Fruit fly (Drosophila melanogaster) whole organism, adult: ENCODE results near the gene CG4829.
A peak's percentile ranks its signal among the peaks of the same experiment; 100 is the strongest.

Experiments
- CG11617 ChIP-seq: fragments of 200-800 bp; sonication (Bioruptor generic); optimal IDR thresholded peaks from 2 replicates; lab custom pipeline; 2017; ENCODE audit warnings: mild to moderate bottlenecking, missing biosample characterization, missing genetic modification reagents, missing genetic modification characterization
- CG12768 ChIP-seq: fragments of 200-800 bp; sonication (Bioruptor generic); optimal IDR thresholded peaks from 2 replicates; lab custom pipeline; 2017; ENCODE audit warnings: missing biosample characterization, missing genetic modification characterization, mild to moderate bottlenecking, moderate library complexity, missing genetic modification reagents
- CG14711 ChIP-seq: fragments of 200-800 bp; sonication (Bioruptor generic); optimal IDR thresholded peaks from 2 replicates; lab custom pipeline; 2018; ENCODE audit warnings: missing biosample characterization, mild to moderate bottlenecking, missing genetic modification characterization, moderate library complexity
- CG1620 ChIP-seq: fragments of 200-800 bp; sonication (Bioruptor generic); optimal IDR thresholded peaks from 2 replicates; lab custom pipeline; 2016; ENCODE audit warnings: missing biosample characterization, missing genetic modification characterization
- CG33017 ChIP-seq: fragments of 200-800 bp; sonication (Bioruptor generic); optimal IDR thresholded peaks from 2 replicates; lab custom pipeline; 2018; ENCODE audit warnings: missing biosample characterization, mild to moderate bottlenecking, missing genetic modification characterization, moderate library complexity
- CG5204 ChIP-seq: fragments of 200-800 bp; sonication (Bioruptor generic); optimal IDR thresholded peaks from 2 replicates; lab custom pipeline; 2016; ENCODE audit warnings: missing biosample characterization, missing genetic modification characterization
- CG7045 ChIP-seq: fragments of 200-800 bp; sonication (Bioruptor generic); optimal IDR thresholded peaks from 2 replicates; lab custom pipeline; 2017; ENCODE audit warnings: missing biosample characterization, mild to moderate bottlenecking, missing genetic modification characterization
- CG7101 ChIP-seq: fragments of 200-800 bp; sonication (Bioruptor generic); optimal IDR thresholded peaks from 2 replicates; lab custom pipeline; 2018; ENCODE audit warnings: missing biosample characterization, mild to moderate bottlenecking, missing genetic modification characterization, moderate library complexity
- Clk ChIP-seq: fragments of 200-800 bp; sonication (Bioruptor generic); optimal IDR thresholded peaks from 2 replicates; lab custom pipeline; 2017; ENCODE audit warnings: missing biosample characterization, missing genetic modification characterization
- Crg-1 ChIP-seq: fragments of 200-800 bp; sonication (Bioruptor generic); optimal IDR thresholded peaks from 2 replicates; lab custom pipeline; 2016; ENCODE audit warnings: missing biosample characterization, missing genetic modification characterization
- Hr96 ChIP-seq: fragments of 200-800 bp; sonication (Bioruptor generic); optimal IDR thresholded peaks from 2 replicates; lab custom pipeline; 2016; ENCODE audit warnings: missing biosample characterization, missing genetic modification characterization
- Mnt ChIP-seq: fragments of 200-800 bp; sonication (Bioruptor generic); optimal IDR thresholded peaks from 2 replicates; lab custom pipeline; 2016; ENCODE audit warnings: missing biosample characterization, mild to moderate bottlenecking, missing genetic modification characterization
- bab1 ChIP-seq: fragments of 200-800 bp; sonication (Bioruptor generic); optimal IDR thresholded peaks from 3 replicates; lab custom pipeline; 2019; ENCODE audit warnings: missing biosample characterization, mild to moderate bottlenecking, missing genetic modification characterization, moderate library complexity
- cic ChIP-seq: fragments of 200-800 bp; sonication (Bioruptor generic); optimal IDR thresholded peaks from 2 replicates; lab custom pipeline; 2017; ENCODE audit warnings: missing biosample characterization, mild to moderate bottlenecking, missing genetic modification characterization, moderate library complexity
- cnc ChIP-seq, 2 experiments: fragments of >200 bp; optimal IDR thresholded peaks; 2 replicates each; lab custom pipeline; 2017
- kay ChIP-seq: fragments of 200-800 bp; sonication (Bioruptor generic); peaks from one replicate; lab custom pipeline; 2016; ENCODE audit warnings: missing biosample characterization, missing genetic modification characterization, borderline replicate concordance
- ovo ChIP-seq: fragments of 200-800 bp; sonication (Bioruptor generic); optimal IDR thresholded peaks from 2 replicates; lab custom pipeline; 2016; ENCODE audit warnings: missing biosample characterization, missing genetic modification characterization
- pad ChIP-seq: fragments of 200-800 bp; sonication (Bioruptor generic); optimal IDR thresholded peaks from 3 replicates; lab custom pipeline; 2017; ENCODE audit warnings: missing biosample characterization, missing genetic modification characterization, mild to moderate bottlenecking, moderate library complexity, missing genetic modification reagents
- tj ChIP-seq: fragments of 200-800 bp; sonication (Bioruptor generic); optimal IDR thresholded peaks from 3 replicates; lab custom pipeline; 2017; ENCODE audit warnings: missing biosample characterization, mild to moderate bottlenecking, missing genetic modification characterization, moderate library complexity
- toe ChIP-seq: fragments of 200-800 bp; sonication (Bioruptor generic); optimal IDR thresholded peaks from 2 replicates; lab custom pipeline; 2016; ENCODE audit warnings: missing biosample characterization, missing genetic modification characterization

Gene CG4829

DNA sequence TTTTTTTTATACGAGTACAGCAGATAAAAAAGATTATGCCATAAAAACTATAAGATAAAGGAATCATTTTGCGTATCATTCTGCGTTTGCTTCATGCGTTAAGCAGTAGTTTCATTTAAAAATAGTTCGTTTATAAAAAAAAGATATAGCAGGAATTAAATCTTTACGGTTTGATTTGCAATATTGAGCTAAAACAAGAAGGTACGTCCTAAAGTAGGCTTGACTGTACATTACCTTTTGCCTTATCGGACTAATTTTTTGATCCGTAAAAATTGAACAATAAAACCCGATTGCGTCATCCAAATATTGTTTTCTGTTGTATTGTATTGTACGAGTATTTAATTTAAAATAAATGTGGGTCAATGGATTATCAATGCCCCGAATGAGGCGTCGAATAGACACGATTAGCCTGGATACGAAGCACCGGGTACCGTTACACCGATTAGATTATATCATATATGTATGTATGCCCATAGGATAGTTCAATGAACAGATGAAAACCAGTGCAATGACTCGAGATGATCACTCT lies 25.4 kb downstream of the CG4829 start:
- TF ChIP-seq CG5204 (GFP tag; lab: Kevin White, UChicago) (no peak), kay (GFP tag; lab: Kevin White, UChicago) (peak; percentile 58)

DNA sequence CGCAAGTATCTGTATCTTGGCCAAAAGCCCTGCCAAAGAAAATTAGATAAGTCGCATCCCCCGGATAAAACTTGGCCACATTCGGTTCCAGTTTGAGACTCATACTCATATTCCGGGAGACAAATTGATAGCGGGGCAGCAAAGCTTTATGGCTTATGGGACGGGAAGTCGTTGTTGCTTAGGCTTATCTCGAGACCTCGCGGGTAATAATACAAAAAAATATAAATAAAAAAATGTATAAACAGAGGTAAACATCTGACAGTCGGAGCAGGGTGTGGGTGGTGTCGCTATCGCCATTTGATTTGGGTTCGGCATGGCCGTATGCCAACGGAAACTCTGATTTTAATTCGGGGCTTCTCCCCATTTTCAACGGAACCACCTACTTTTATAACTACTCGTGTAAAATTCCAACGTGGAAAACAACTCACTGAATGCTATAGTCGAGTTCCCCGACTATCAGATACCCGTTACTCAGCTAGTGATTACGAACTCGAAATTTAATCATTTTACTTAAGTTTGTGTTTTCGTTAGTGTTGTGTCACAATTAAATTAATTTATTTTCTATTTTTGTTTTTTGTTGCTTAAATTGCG lies 26.2 kb downstream of the CG4829 start:
- TF ChIP-seq pad (no peak), CG7045 (GFP tag; lab: Kevin White, UChicago) (no peak), Hr96 (no peak), ovo (GFP tag; lab: Kevin White, UChicago) (no peak), cic (GFP tag; lab: Kevin White, UChicago) (no peak), CG7101 (tag; lab: Kevin White, UChicago) (no peak), bab1 (GFP tag; lab: Kevin White, UChicago) (no peak), CG12768 (GFP tag; lab: Kevin White, UChicago) (no peak), Crg-1 (GFP tag; lab: Kevin White, UChicago) (no peak), toe (GFP tag; lab: Kevin White, UChicago) (no peak), tj (no peak), CG5204 (GFP tag; lab: Kevin White, UChicago) (no peak), CG14711 (tag; lab: Kevin White, UChicago) (no peak), CG1620 (GFP tag; lab: Kevin White, UChicago) (no peak), Clk (GFP tag; lab: Kevin White, UChicago) (no peak), cnc (optimal IDR thresholded peaks at IDR 0.05; lab: Kevin White, UChicago) (no peak), CG33017 (no peak)

DNA sequence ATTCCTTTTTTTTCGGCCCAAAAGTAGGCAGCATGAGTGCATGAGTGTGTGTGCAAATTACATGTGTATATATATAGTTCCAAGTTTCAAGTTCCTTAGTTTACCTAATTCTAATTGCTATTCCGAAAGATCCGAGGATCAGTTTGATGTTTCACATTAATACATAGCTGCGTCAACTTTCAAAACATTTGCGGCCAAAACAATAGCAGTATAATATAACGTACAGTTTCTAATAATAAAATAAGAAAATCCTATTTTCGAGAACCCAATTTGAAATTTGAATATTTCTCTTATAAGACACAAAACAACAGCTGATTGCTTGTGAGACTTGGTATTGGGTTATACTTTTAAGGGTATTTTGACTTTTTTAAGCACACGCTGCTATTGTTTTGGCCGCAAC lies 27.5 kb downstream of the CG4829 start:
- no peak for TF ChIP-seq pad
- no peak for TF ChIP-seq ovo (GFP tag; lab: Kevin White, UChicago)
- TF ChIP-seq CG5204 (GFP tag; lab: Kevin White, UChicago): no peak
- TF ChIP-seq CG11617 (GFP tag; lab: Kevin White, UChicago): no peak
- no peak for TF ChIP-seq cnc (optimal IDR thresholded peaks at IDR 0.05; lab: Kevin White, UChicago)

DNA sequence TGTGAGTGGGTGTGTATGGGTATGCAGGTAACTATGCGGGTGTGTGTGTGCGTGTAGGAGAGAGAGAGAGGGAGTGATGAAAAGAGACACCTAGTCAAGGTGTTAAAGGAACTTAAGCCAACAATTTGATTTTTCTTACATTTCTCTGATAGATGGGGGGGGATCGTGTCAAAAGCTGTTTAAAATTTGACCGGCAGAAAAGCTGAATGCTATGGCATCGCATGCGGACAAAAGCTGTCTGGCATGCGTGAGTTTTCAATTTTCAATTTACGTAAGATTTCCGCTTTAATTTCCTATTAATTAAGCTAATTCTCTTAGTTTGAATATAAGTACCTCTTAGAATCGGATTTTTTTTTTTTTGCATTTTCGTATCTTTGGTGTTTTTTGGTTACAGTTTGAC lies 28.4 kb downstream of the CG4829 start:
- TF ChIP-seq toe (GFP tag; lab: Kevin White, UChicago): no peak
- TF ChIP-seq CG1620 (GFP tag; lab: Kevin White, UChicago): no peak
- TF ChIP-seq ovo (GFP tag; lab: Kevin White, UChicago): no peak
- no peak for TF ChIP-seq CG11617 (GFP tag; lab: Kevin White, UChicago)
- no peak for TF ChIP-seq pad
- TF ChIP-seq CG5204 (GFP tag; lab: Kevin White, UChicago): no peak

DNA sequence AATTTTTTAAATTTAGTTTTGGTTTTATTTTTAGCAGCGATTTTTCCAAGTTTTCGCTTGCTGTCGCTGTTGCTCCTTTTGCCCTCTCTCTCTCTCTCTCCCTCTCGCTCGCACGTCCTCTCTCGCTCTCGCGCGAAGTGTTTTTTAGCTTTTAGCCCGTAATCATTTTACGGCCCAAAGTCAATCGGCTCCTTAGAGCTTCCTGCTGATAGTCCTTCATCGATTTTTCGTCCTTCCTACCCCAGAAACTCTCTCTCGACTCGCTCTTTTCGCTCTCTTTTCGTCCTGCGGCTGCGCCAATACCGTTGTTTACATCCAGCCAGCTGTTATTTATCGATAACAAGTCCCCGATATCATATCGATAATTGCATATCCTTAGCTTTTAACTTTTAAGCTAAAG lies 32.8 kb downstream of the CG4829 start, which contains the start of gene RSG7:
TSS of gene RSG7 (minus strand) at position 139 of the 400 bp plus-strand sequence.
- TF ChIP-seq CG7045 (GFP tag; lab: Kevin White, UChicago) (no peak), Clk (GFP tag; lab: Kevin White, UChicago) (no peak), cnc (optimal IDR thresholded peaks at IDR 0.05; lab: Kevin White, UChicago) (no peak), tj (no peak), bab1 (GFP tag; lab: Kevin White, UChicago) (no peak), Mnt (GFP tag; lab: Kevin White, UChicago) (no peak)

DNA sequence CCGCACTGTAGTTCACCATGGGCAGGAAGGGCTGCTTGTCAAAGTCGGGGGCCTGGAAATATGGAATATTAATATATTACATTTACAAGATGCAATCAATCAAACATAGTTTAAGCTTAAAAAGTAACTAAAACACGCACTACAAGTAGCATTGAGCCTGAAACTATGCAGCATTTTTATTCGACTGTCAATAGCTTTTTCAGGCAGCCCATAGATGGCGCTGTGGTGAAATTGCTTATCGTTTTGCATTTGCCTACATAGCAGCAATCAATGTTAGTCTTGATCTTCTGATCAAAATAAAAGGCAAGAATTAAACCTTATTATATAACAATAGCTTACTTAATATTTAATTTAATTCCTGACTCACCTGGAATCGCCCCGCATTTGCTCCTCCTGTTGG lies 35.1 kb downstream of the CG4829 start:
- TF ChIP-seq Crg-1 (GFP tag; lab: Kevin White, UChicago) (no peak), ovo (GFP tag; lab: Kevin White, UChicago) (no peak), kay (GFP tag; lab: Kevin White, UChicago) (no peak), pad (no peak), cnc (optimal IDR thresholded peaks at IDR 0.05; lab: Kevin White, UChicago) (no peak)

DNA sequence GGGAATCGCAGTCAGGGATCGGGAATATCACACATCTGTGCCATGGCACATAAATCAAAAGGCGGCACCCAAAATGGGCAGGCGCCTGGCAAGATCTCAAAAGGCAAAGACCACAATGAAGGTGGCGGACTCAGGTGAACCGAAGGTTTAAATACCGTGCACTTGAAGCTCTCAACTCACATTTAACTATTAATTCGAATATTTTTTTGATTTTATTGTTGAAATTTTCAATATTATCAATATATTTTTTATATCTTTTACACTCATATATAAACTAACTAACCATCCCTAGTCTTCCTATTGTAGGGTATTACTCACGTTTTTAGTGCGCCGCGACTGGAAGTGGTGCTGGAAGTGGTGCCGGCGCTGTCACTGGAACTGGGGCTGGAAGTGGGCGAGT lies 37.5 kb downstream of the CG4829 start:
- TF ChIP-seq tj (no peak), cnc (optimal IDR thresholded peaks at IDR 0.05; lab: Kevin White, UChicago) (no peak), CG7045 (GFP tag; lab: Kevin White, UChicago) (no peak), CG11617 (GFP tag; lab: Kevin White, UChicago) (no peak), pad (no peak), cic (GFP tag; lab: Kevin White, UChicago) (no peak), CG12768 (GFP tag; lab: Kevin White, UChicago) (no peak), Mnt (GFP tag; lab: Kevin White, UChicago) (no peak), CG33017 (no peak), CG14711 (tag; lab: Kevin White, UChicago) (no peak), Hr96 (no peak), toe (GFP tag; lab: Kevin White, UChicago) (no peak), bab1 (GFP tag; lab: Kevin White, UChicago) (no peak), ovo (GFP tag; lab: Kevin White, UChicago) (no peak), CG5204 (GFP tag; lab: Kevin White, UChicago) (no peak), Crg-1 (GFP tag; lab: Kevin White, UChicago) (no peak), CG1620 (GFP tag; lab: Kevin White, UChicago) (no peak), Clk (GFP tag; lab: Kevin White, UChicago) (no peak), kay (GFP tag; lab: Kevin White, UChicago) (no peak), CG7101 (tag; lab: Kevin White, UChicago) (no peak)
